Worm (Caenorhabditis elegans) whole organism, L1 larva: ENCODE measurements around the gene ceh-23.

Experiments
- F16B12.6 ChIP-seq: fragments of 150-350 bp; optimal IDR thresholded peaks from 2 replicates; lab custom pipeline; 2014; ENCODE audit warnings: missing biosample characterization, missing genetic modification characterization
- aha-1 ChIP-seq: fragments of 150-350 bp; optimal IDR thresholded peaks from 2 replicates; lab custom pipeline; 2014; ENCODE audit warnings: missing biosample characterization, missing genetic modification characterization
- ama-1 ChIP-seq: fragments of 150-350 bp; optimal IDR thresholded peaks from 2 replicates; lab custom pipeline; 2014
- blmp-1 ChIP-seq: fragments of 150-350 bp; optimal IDR thresholded peaks from 2 replicates; lab custom pipeline; 2014; ENCODE audit warnings: missing biosample characterization, missing genetic modification characterization
- ceh-63 ChIP-seq: fragments of 200-800 bp; sonication (Bioruptor generic); optimal IDR thresholded peaks from 2 replicates; lab custom pipeline; 2018; ENCODE audit warnings: mild to moderate bottlenecking, missing genetic modification characterization, missing compliant biosample characterization
- ceh-82 ChIP-seq, 3 experiments: fragments of 150-350 bp in 1 of 3; sonication (generic microtip) in 2 of 3; optimal IDR thresholded peaks; 2 replicates each; lab custom pipeline; 2014 to 2017; ENCODE audit warnings: missing biosample characterization in 3 of 3, missing genetic modification characterization in 3 of 3
- ceh-88 ChIP-seq: fragments of 200-800 bp; sonication (Bioruptor generic); IDR thresholded peaks from 2 replicates; pipeline ENCODE4 v1.3.6; 2022; ENCODE audit warnings: missing genetic modification characterization, missing compliant biosample characterization
- ceh-90 ChIP-seq: sonication (generic microtip); optimal IDR thresholded peaks from 2 replicates; lab custom pipeline; 2016; ENCODE audit warnings: missing genetic modification characterization, missing compliant biosample characterization
- dpl-1 ChIP-seq, 3 experiments: fragments of 150-350 bp in 2 of 3; sonication (generic microtip) in 1 of 3; optimal IDR thresholded peaks; 2 replicates each; lab custom pipeline; 2014 to 2017; ENCODE audit warnings: missing biosample characterization in 3 of 3, missing genetic modification characterization in 3 of 3, missing genetic modification reagents in 3 of 3
- efl-1 ChIP-seq, 4 experiments: fragments of 150-350 bp; optimal IDR thresholded peaks in 3 of 4; peaks in 1 of 4; 1 replicate in 1 of 4; 2 replicates in 3 of 4; lab custom pipeline; 2014; ENCODE audit warnings: missing biosample characterization in 2 of 4, missing genetic modification characterization in 2 of 4, missing genetic modification reagents in 2 of 4
- efl-3 ChIP-seq: fragments of 200-800 bp; sonication (Bioruptor generic); optimal IDR thresholded peaks from 2 replicates; lab custom pipeline; 2018; ENCODE audit warnings: mild to moderate bottlenecking, missing genetic modification characterization, missing compliant biosample characterization
- egl-13 ChIP-seq: sonication (generic microtip); optimal IDR thresholded peaks from 2 replicates; lab custom pipeline; 2016; ENCODE audit warnings: missing genotype, missing genetic modification reagents, missing genetic modification characterization, missing compliant biosample characterization
- elt-2 ChIP-seq: sonication (generic microtip); optimal IDR thresholded peaks from 2 replicates; lab custom pipeline; 2016; ENCODE audit warnings: missing genetic modification characterization, mild to moderate bottlenecking, inconsistent platforms, missing compliant biosample characterization, missing genetic modification reagents
- elt-3 ChIP-seq, 6 experiments: fragments of 150-350 bp in 1 of 6; sonication (generic microtip); optimal IDR thresholded peaks; 2 replicates each; lab custom pipeline; 2017 to 2018; ENCODE audit warnings: missing biosample characterization in 6 of 6, missing genetic modification characterization in 6 of 6, inconsistent platforms in 1 of 6
- fkh-4 ChIP-seq: sonication (generic microtip); optimal IDR thresholded peaks from 2 replicates; lab custom pipeline; 2016; ENCODE audit warnings: missing compliant biosample characterization, missing genetic modification characterization, borderline replicate concordance
- fkh-8 ChIP-seq: sonication (generic microtip); optimal IDR thresholded peaks from 2 replicates; lab custom pipeline; 2016; ENCODE audit warnings: mild to moderate bottlenecking, missing genetic modification characterization, missing compliant biosample characterization
- fos-1 ChIP-seq: fragments of 150-350 bp; optimal IDR thresholded peaks from 2 replicates; lab custom pipeline; 2014; ENCODE audit warnings: missing biosample characterization, missing genetic modification characterization
- grh-1 ChIP-seq: fragments of 200-800 bp; sonication (Bioruptor generic); IDR thresholded peaks from 2 replicates; pipeline ENCODE4 v1.3.6; 2022; ENCODE audit warnings: missing genetic modification reagents, missing genetic modification characterization, missing compliant biosample characterization
- hpl-2 ChIP-seq: fragments of 150-350 bp; optimal IDR thresholded peaks from 2 replicates; lab custom pipeline; 2014; ENCODE audit warnings: missing biosample characterization, missing genetic modification reagents, missing genetic modification characterization
- irx-1 ChIP-seq: sonication (generic microtip); optimal IDR thresholded peaks from 2 replicates; lab custom pipeline; 2016; ENCODE audit warnings: missing genetic modification characterization, missing compliant biosample characterization
- lin-35 ChIP-seq, 2 experiments: fragments of 150-350 bp; optimal IDR thresholded peaks; 2 replicates each; lab custom pipeline; 2014; ENCODE audit warnings: missing biosample characterization in 2 of 2, missing genetic modification characterization in 2 of 2, missing genetic modification reagents in 2 of 2
- lir-3 ChIP-seq: sonication (generic microtip); optimal IDR thresholded peaks from 2 replicates; lab custom pipeline; 2016; ENCODE audit warnings: mild to moderate bottlenecking, missing genetic modification characterization, moderate library complexity, missing compliant biosample characterization; ENCODE audit not compliant: poor library complexity
- lsy-2 ChIP-seq, 2 experiments: fragments of 150-350 bp; optimal IDR thresholded peaks; 2 replicates each; lab custom pipeline; 2014; ENCODE audit warnings: missing biosample characterization in 2 of 2, missing genetic modification characterization in 2 of 2
- mep-1 ChIP-seq: fragments of 150-350 bp; optimal IDR thresholded peaks from 2 replicates; lab custom pipeline; 2014; ENCODE audit warnings: missing biosample characterization, missing genetic modification characterization
- nhr-20 ChIP-seq: sonication (generic microtip); optimal IDR thresholded peaks from 2 replicates; lab custom pipeline; 2016; ENCODE audit warnings: mild to moderate bottlenecking, missing genetic modification characterization, missing compliant biosample characterization
- nhr-237 ChIP-seq: fragments of 150-350 bp; optimal IDR thresholded peaks from 2 replicates; lab custom pipeline; 2014; ENCODE audit warnings: missing biosample characterization, missing genetic modification characterization
- nhr-28 ChIP-seq: fragments of 150-350 bp; optimal IDR thresholded peaks from 2 replicates; lab custom pipeline; 2014; ENCODE audit warnings: missing biosample characterization, missing genetic modification characterization
- nhr-47 ChIP-seq: sonication (generic microtip); optimal IDR thresholded peaks from 2 replicates; lab custom pipeline; 2016; ENCODE audit warnings: mild to moderate bottlenecking, missing genetic modification characterization, moderate library complexity, missing compliant biosample characterization
- nhr-71 ChIP-seq: sonication (generic microtip); optimal IDR thresholded peaks from 2 replicates; lab custom pipeline; 2016; ENCODE audit warnings: mild to moderate bottlenecking, missing genetic modification characterization, moderate library complexity, missing compliant biosample characterization
- nhr-84 ChIP-seq: sonication (generic microtip); optimal IDR thresholded peaks from 2 replicates; lab custom pipeline; 2017; ENCODE audit warnings: missing biosample characterization, missing genetic modification characterization
- pag-3 ChIP-seq: sonication (generic microtip); optimal IDR thresholded peaks from 2 replicates; lab custom pipeline; 2017; ENCODE audit warnings: missing genetic modification characterization, mild to moderate bottlenecking, missing compliant biosample characterization, antibody characterized with exemption, borderline replicate concordance; ENCODE audit not compliant: insufficient read depth
- pqm-1 ChIP-seq: sonication (generic microtip); optimal IDR thresholded peaks from 3 replicates; lab custom pipeline; 2017; ENCODE audit warnings: missing biosample characterization, missing genetic modification characterization
- rnt-1 ChIP-seq: sonication (generic microtip); optimal IDR thresholded peaks from 2 replicates; lab custom pipeline; 2016; ENCODE audit warnings: mild to moderate bottlenecking, missing genetic modification characterization, moderate library complexity, missing compliant biosample characterization
- skn-1 ChIP-seq: fragments of 150-350 bp; optimal IDR thresholded peaks from 2 replicates; lab custom pipeline; 2014; ENCODE audit warnings: missing biosample characterization, missing genetic modification characterization
- snu-23 ChIP-seq: sonication (generic microtip); optimal IDR thresholded peaks from 2 replicates; lab custom pipeline; 2016; ENCODE audit warnings: missing genetic modification characterization, missing compliant biosample characterization
- sox-4 ChIP-seq: sonication (generic microtip); optimal IDR thresholded peaks from 2 replicates; lab custom pipeline; 2016; ENCODE audit warnings: missing genetic modification characterization, missing compliant biosample characterization
- sup-37 ChIP-seq: fragments of 200-800 bp; sonication (Bioruptor generic); optimal IDR thresholded peaks from 2 replicates; lab custom pipeline; 2018; ENCODE audit warnings: mild to moderate bottlenecking, missing genetic modification characterization, missing compliant biosample characterization
- tbx-2 ChIP-seq: sonication (generic microtip); optimal IDR thresholded peaks from 2 replicates; lab custom pipeline; 2016; ENCODE audit warnings: missing genetic modification characterization, missing compliant biosample characterization
- tlp-1 ChIP-seq: fragments of 150-350 bp; optimal IDR thresholded peaks from 2 replicates; lab custom pipeline; 2014; ENCODE audit warnings: missing biosample characterization, missing genetic modification characterization
- unc-30 ChIP-seq: sonication (generic microtip); optimal IDR thresholded peaks from 2 replicates; lab custom pipeline; 2017; ENCODE audit warnings: missing biosample characterization, missing genetic modification characterization
- unc-86 ChIP-seq: sonication (generic microtip); optimal IDR thresholded peaks from 2 replicates; lab custom pipeline; 2016; ENCODE audit warnings: missing genetic modification characterization, missing compliant biosample characterization
- zip-4 ChIP-seq: fragments of 200-800 bp; sonication (Bioruptor generic); optimal IDR thresholded peaks from 2 replicates; lab custom pipeline; 2018; ENCODE audit warnings: mild to moderate bottlenecking, missing genetic modification characterization, moderate library complexity, missing compliant biosample characterization

Gene ceh-23

ce11 chrIII:7858407-7859029 lies 19.1 kb downstream of the ceh-23 start, which contains the start of the genes coq-5 and ufm-1 (continued):
- TF ChIP-seq ceh-90 (peak; percentile 87), efl-1 (optimal IDR thresholded peaks at IDR 0.05; lab: Kevin White, UChicago) (peak in 1 of 2 experiments; percentile 42), efl-1 (GFP tag; optimal IDR thresholded peaks at IDR 0.05 in 1 of 2; lab: Kevin White, UChicago) (peak; percentile 31 to 90), efl-3 (no peak), dpl-1 (GFP tag; optimal IDR thresholded peaks at IDR 0.05; lab: Kevin White, UChicago) (peak; percentile 7 to 42 (median 36)), fkh-4 (tag; lab: Kevin White, UChicago) (peak; percentile 53), nhr-20 (peak; percentile 27), aha-1 (tag; lab: Kevin White, UChicago) (no peak), sox-4 (tag; lab: Kevin White, UChicago) (no peak), egl-13 (tag; lab: Kevin White, UChicago) (peak; percentile 8), lsy-2 (tag; optimal IDR thresholded peaks at IDR 0.05; lab: Kevin White, UChicago) (peak; percentile 35 to 54), ceh-88 (GFP tag; lab: Robert Waterston, UW) (no peak), mep-1 (tag; lab: Kevin White, UChicago) (peak; percentile 23)
- TF ChIP-seq, all 84 proteins: peak for 27

- TF ChIP-seq nhr-237 (tag; lab: Kevin White, UChicago) (no peak), hpl-2 (no peak), elt-3 (tag; optimal IDR thresholded peaks at IDR 0.05; lab: Kevin White, UChicago) (no peak), nhr-71 (no peak), lir-3 (tag; lab: Kevin White, UChicago) (no peak), tlp-1 (tag; lab: Kevin White, UChicago) (no peak), irx-1 (no peak), ceh-90 (no peak)
Measured at ce11 chrIII:7859313-7859712, 19.9 kb downstream of the ceh-23 start, which contains the start of gene tomm-7. tomm-7 (plus strand) TSS chrIII:7859613.

- TF ChIP-seq fkh-8 (no peak), ama-1 (no peak), elt-2 (peak; percentile 20)
Measured at ce11 chrIII:7860885-7861284, 21.5 kb downstream of the ceh-23 start, which contains the start of gene cuc-1. cuc-1 (minus strand) TSS chrIII:7860985.

- TF ChIP-seq dpl-1 (GFP tag; optimal IDR thresholded peaks at IDR 0.05; lab: Kevin White, UChicago): peak; percentile 32 to 64 (median 47)
- TF ChIP-seq ceh-82 (tag; optimal IDR thresholded peaks at IDR 0.05; lab: Kevin White, UChicago): peak in 1 of 3 experiments; percentile 11
- no peak for TF ChIP-seq unc-86
- peak; percentile 35 to 57 for TF ChIP-seq efl-1 (optimal IDR thresholded peaks at IDR 0.05; lab: Kevin White, UChicago)
- TF ChIP-seq efl-1 (GFP tag; optimal IDR thresholded peaks at IDR 0.05 in 1 of 2; lab: Kevin White, UChicago): peak; percentile 65 to 94
- peak; percentile 35 for TF ChIP-seq blmp-1
- TF ChIP-seq nhr-71: peak; percentile 9
- peak; percentile 81 for TF ChIP-seq F16B12.6
- TF ChIP-seq rnt-1: peak; percentile 14
- peak; percentile 55 to 60 for TF ChIP-seq lin-35 (GFP tag; optimal IDR thresholded peaks at IDR 0.05; lab: Kevin White, UChicago)
- no peak for TF ChIP-seq tbx-2
- TF ChIP-seq zip-4 (GFP tag; lab: Kevin White, UChicago): no peak
- peak; percentile 39 for TF ChIP-seq snu-23 (GFP tag; lab: Kevin White, UChicago)
- TF ChIP-seq lsy-2 (tag; optimal IDR thresholded peaks at IDR 0.05; lab: Kevin White, UChicago): peak; percentile 19 to 65
- TF ChIP-seq, all 84 proteins: peak for 10
Measured at ce11 chrIII:7861535-7862120, 22.2 kb downstream of the ceh-23 start, which contains the start of gene snr-5. snr-5 (plus strand) TSS chrIII:7862070.

ce11 chrIII:7865238-7865761 lies 25.9 kb downstream of the ceh-23 start, which contains the start of gene slc-17.3:
slc-17.3 (minus strand) TSS chrIII:7865288.
- no peak for TF ChIP-seq nhr-47
- TF ChIP-seq pqm-1 (tag; lab: Kevin White, UChicago): no peak
- TF ChIP-seq elt-2: no peak
- no peak for TF ChIP-seq sup-37
- TF ChIP-seq nhr-28: no peak
- TF ChIP-seq efl-1 (optimal IDR thresholded peaks at IDR 0.05; lab: Kevin White, UChicago): no peak
- TF ChIP-seq efl-1 (GFP tag; optimal IDR thresholded peaks at IDR 0.05 in 1 of 2; lab: Kevin White, UChicago): no peak
- no peak for TF ChIP-seq skn-1 (tag; lab: Kevin White, UChicago)
- no peak for TF ChIP-seq pag-3 (tag; lab: Kevin White, UChicago)
- TF ChIP-seq nhr-84 (tag; lab: Kevin White, UChicago): no peak
- no peak for TF ChIP-seq snu-23 (GFP tag; lab: Kevin White, UChicago)
- TF ChIP-seq mep-1 (tag; lab: Kevin White, UChicago): no peak
- no peak for TF ChIP-seq fos-1 (tag; lab: Kevin White, UChicago)
- no peak for TF ChIP-seq unc-30
- no peak for TF ChIP-seq rnt-1
- no peak for TF ChIP-seq ceh-63 (GFP tag; lab: Kevin White, UChicago)
- no peak for TF ChIP-seq grh-1 (GFP tag; lab: Robert Waterston, UW)
